Fruit fly (Drosophila melanogaster) whole organism, wandering third instar larva: ENCODE measurements around the gene CG11333.
A peak's percentile ranks its signal among the peaks of the same experiment; 100 is the strongest.

Source experiments
- CG32264 ChIP-seq: fragments of 200-800 bp; sonication (Bioruptor generic); optimal IDR thresholded peaks from 2 replicates; lab custom pipeline; 2016; ENCODE audit warnings: missing biosample characterization, missing genetic modification characterization
- CrebA ChIP-seq: fragments of 200-800 bp; sonication (Bioruptor generic); optimal IDR thresholded peaks from 2 replicates; lab custom pipeline; 2016; ENCODE audit warnings: missing biosample characterization, mild to moderate bottlenecking, missing genetic modification characterization, borderline replicate concordance
- GATAd ChIP-seq: sonication (Bioruptor generic); optimal IDR thresholded peaks from 2 replicates; lab custom pipeline; 2016; ENCODE audit warnings: missing biosample characterization, missing genetic modification characterization
- HLH106 ChIP-seq: fragments of 200-800 bp; optimal IDR thresholded peaks from 3 replicates; lab custom pipeline; 2019; ENCODE audit warnings: missing biosample characterization, mild to moderate bottlenecking, missing genetic modification characterization, moderate library complexity
- Jra ChIP-seq: sonication (Bioruptor generic); optimal IDR thresholded peaks from 2 replicates; lab custom pipeline; 2016; ENCODE audit warnings: missing biosample characterization, missing genetic modification characterization
- Myc ChIP-seq: fragments of >200 bp; optimal IDR thresholded peaks from 2 replicates; lab custom pipeline; 2017
- Vsx2 ChIP-seq: fragments of 200-300, 225-300 bp; sonication (Bioruptor generic); optimal IDR thresholded peaks from 2 replicates; lab custom pipeline; 2018; ENCODE audit warnings: missing biosample characterization, missing genetic modification characterization; ENCODE audit not compliant: partially characterized antibody
- dmrt93B ChIP-seq: fragments of 200-800 bp; sonication (Bioruptor generic); optimal IDR thresholded peaks from 2 replicates; lab custom pipeline; 2018; ENCODE audit warnings: missing biosample characterization, mild to moderate bottlenecking, missing genetic modification characterization
- foxo ChIP-seq, 2 experiments: fragments of 200-800 bp; sonication (Bioruptor generic); optimal IDR thresholded peaks; 2 replicates in 1 of 2; 3 replicates in 1 of 2; lab custom pipeline; 2016 to 2017; ENCODE audit warnings: missing biosample characterization in 2 of 2, missing genetic modification characterization in 2 of 2
- h ChIP-seq: fragments of 200-800 bp; sonication (Bioruptor generic); optimal IDR thresholded peaks from 3 replicates; lab custom pipeline; 2016; ENCODE audit warnings: missing biosample characterization, mild to moderate bottlenecking, missing genetic modification characterization
- pan ChIP-seq: fragments of >200 bp; optimal IDR thresholded peaks from 2 replicates; lab custom pipeline; 2017
- tai ChIP-seq: sonication (Bioruptor generic); optimal IDR thresholded peaks from 2 replicates; lab custom pipeline; 2016; ENCODE audit warnings: missing biosample characterization, missing genetic modification characterization
- usp ChIP-seq: fragments of >200 bp; optimal IDR thresholded peaks from 2 replicates; lab custom pipeline; 2017; ENCODE audit warnings: missing biosample characterization, missing genetic modification characterization

- TF ChIP-seq Vsx2 (GFP tag; lab: Kevin White, UChicago), result no peak
- no peak for TF ChIP-seq h (GFP tag; lab: Kevin White, UChicago)
- no peak for TF ChIP-seq usp (GFP tag; lab: Kevin White, UChicago)
- no peak for TF ChIP-seq Jra (GFP tag; lab: Kevin White, UChicago)
- no peak for TF ChIP-seq CG32264 (GFP tag; lab: Kevin White, UChicago)
- no peak for TF ChIP-seq Myc (lab: Kevin White, UChicago)
- TF ChIP-seq tai (GFP tag; lab: Kevin White, UChicago), result no peak
- no peak for TF ChIP-seq CrebA (GFP tag; lab: Kevin White, UChicago)
- no peak for TF ChIP-seq GATAd (GFP tag; lab: Kevin White, UChicago)
- TF ChIP-seq pan, result no peak
- peak in 1 of 2 experiments; percentile 7 for TF ChIP-seq foxo (GFP tag; optimal IDR thresholded peaks at IDR 0.05; lab: Kevin White, UChicago)
- no peak for TF ChIP-seq HLH106 (tag; lab: Kevin White, UChicago)
- TF ChIP-seq dmrt93B (GFP tag; lab: Kevin White, UChicago), result no peak
Measured at dm6 chr3R:31503665-31504064, 40.6 kb downstream of the CG11333 start.
